Fruit fly (Drosophila melanogaster): ENCODE measurements around the gene CtsF.
A peak's percentile ranks its signal among the peaks of the same experiment; 100 is the strongest.

Gene CtsF

dm6 chr3R:5278627-5279026 is 27.1 kb upstream of the CtsF start:
- TF ChIP-seq noc (tag; optimal IDR thresholded peaks at IDR 0.05): peak; percentile 41

dm6 chr3R:5277735-5278134 is 26.2 kb upstream of the CtsF start, which contains the start of gene CG31538:
Gene CG31538, minus strand, starts transcription at chr3R:5277835.
- TF ChIP-seq noc (tag; optimal IDR thresholded peaks at IDR 0.05): no peak

dm6 chr3R:5270806-5271205 is 19.3 kb upstream of the CtsF start:
- no peak for TF ChIP-seq noc (tag; optimal IDR thresholded peaks at IDR 0.05)

- no peak for TF ChIP-seq noc (tag; optimal IDR thresholded peaks at IDR 0.05)
Measured at dm6 chr3R:5268495-5268894, 16.9 kb upstream of the CtsF start.

dm6 chr3R:5266282-5266681 is 14.7 kb upstream of the CtsF start:
- no peak for TF ChIP-seq noc (tag; optimal IDR thresholded peaks at IDR 0.05)

dm6 chr3R:5264251-5265098 is 12.9 kb upstream of the CtsF start:
- peak; percentile 72 for TF ChIP-seq noc (tag; optimal IDR thresholded peaks at IDR 0.05)

dm6 chr3R:5263311-5264250 is 12.0 kb upstream of the CtsF start:
- TF ChIP-seq noc (tag; optimal IDR thresholded peaks at IDR 0.05): no peak

- no peak for TF ChIP-seq noc (tag; optimal IDR thresholded peaks at IDR 0.05)
Measured at dm6 chr3R:5262592-5262991, 11.0 kb upstream of the CtsF start, which contains the start of gene Tim17a2. Gene Tim17a2, minus strand, starts transcription at chr3R:5262692.

- TF ChIP-seq noc (tag; optimal IDR thresholded peaks at IDR 0.05): no peak
Measured at dm6 chr3R:5261996-5262535, 10.5 kb upstream of the CtsF start.

dm6 chr3R:5261262-5261661 is 9.7 kb upstream of the CtsF start:
- no peak for TF ChIP-seq noc (tag; optimal IDR thresholded peaks at IDR 0.05)

dm6 chr3R:5257147-5257487 is 5.6 kb upstream of the CtsF start:
- no peak for TF ChIP-seq noc (tag; optimal IDR thresholded peaks at IDR 0.05)

dm6 chr3R:5256462-5257146 is 5.1 kb upstream of the CtsF start, which contains the start of the genes Enoph and Hph:
Gene Enoph, minus strand, starts transcription at chr3R:5256681.
Gene Hph, plus strand, starts transcription at chr3R:5257037.
- peak; percentile 77 for TF ChIP-seq noc (tag; optimal IDR thresholded peaks at IDR 0.05)

- no peak for TF ChIP-seq noc (tag; optimal IDR thresholded peaks at IDR 0.05)
Measured at dm6 chr3R:5252853-5253252, 1.3 kb upstream of the CtsF start, which contains the start of gene CG1113. Gene CG1113, plus strand, starts transcription at chr3R:5253153.

- peak; percentile 26 for TF ChIP-seq noc (tag; optimal IDR thresholded peaks at IDR 0.05)
Measured at dm6 chr3R:5250530-5251242, 859 bp downstream of the CtsF start.

- no peak for TF ChIP-seq noc (tag; optimal IDR thresholded peaks at IDR 0.05)
Measured at dm6 chr3R:5249308-5249707, 2.2 kb downstream of the CtsF start.

All from whole organism, larva.